7 worm cellular contexts compared by ENCODE assay signal in the genomic region with DNA sequence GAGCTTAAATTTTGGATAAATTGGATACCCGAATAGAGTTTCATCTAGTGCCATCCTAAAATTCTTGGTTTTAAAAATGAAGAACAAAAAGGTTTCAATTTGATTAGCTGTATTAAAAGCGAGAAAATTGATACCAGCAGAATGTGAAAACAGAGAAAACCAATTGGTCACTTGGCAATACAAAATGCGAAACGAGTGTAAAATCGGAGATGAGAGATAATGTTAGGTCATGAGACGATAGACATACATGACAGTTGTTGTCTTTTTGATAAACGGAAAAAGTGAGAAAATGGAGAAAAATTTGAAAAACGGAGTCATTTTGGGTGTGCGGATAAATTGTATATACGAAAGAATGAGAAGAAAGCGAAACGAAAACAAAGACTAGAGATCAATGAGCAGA.
TF ChIP-seq lines count a peak whose summit lies in the region.

Gene sfxn-5, minus strand, starts transcription at position 55 of the 400 bp plus-strand sequence.

TF ChIP-seq in whole organism, L1 larva, 84 proteins besides CTCF, POLR2A, EP300 and RAD21 (continues in another document):
- TF ChIP-seq pag-3 (tag; optimal IDR thresholded peaks at IDR 0.05; lab: Kevin White, UChicago; ENCODE audit: borderline replicate concordance, insufficient read depth) (peak; percentile 34), blmp-1 (tag; optimal IDR thresholded peaks at IDR 0.05; lab: Kevin White, UChicago) (peak; percentile 90), nhr-20 (tag; optimal IDR thresholded peaks at IDR 0.05; lab: Kevin White, UChicago) (peak; percentile 20), unc-130 (tag; optimal IDR thresholded peaks at IDR 0.05; lab: Kevin White, UChicago) (peak; percentile 23), lsy-2 (tag; optimal IDR thresholded peaks at IDR 0.05; lab: Kevin White, UChicago) (peak; percentile 2 to 63), rnt-1 (tag; optimal IDR thresholded peaks at IDR 0.05; lab: Kevin White, UChicago) (peak; percentile 45), elt-2 (tag; optimal IDR thresholded peaks at IDR 0.05; lab: Kevin White, UChicago) (no peak), dpl-1 (GFP tag; optimal IDR thresholded peaks at IDR 0.05; lab: Kevin White, UChicago) (peak in 2 of 3 experiments; percentile 5 to 32), lin-35 (GFP tag; optimal IDR thresholded peaks at IDR 0.05; lab: Kevin White, UChicago) (peak in 1 of 2 experiments; percentile 33), unc-98 (GFP tag; IDR thresholded peaks at IDR 0.05; lab: Robert Waterston, UW) (no peak), ztf-4 (tag; optimal IDR thresholded peaks at IDR 0.05; lab: Kevin White, UChicago) (no peak), dsc-1 (tag; optimal IDR thresholded peaks at IDR 0.05; lab: Kevin White, UChicago) (no peak)

TF ChIP-seq in whole organism, L2 larva, 48 proteins besides CTCF, POLR2A, EP300 and RAD21 (continues in another document):
- TF ChIP-seq C34F6.9 (tag; optimal IDR thresholded peaks at IDR 0.05; lab: Kevin White, UChicago) (peak; percentile 38), F13H6.1 (tag; optimal IDR thresholded peaks at IDR 0.05; lab: Kevin White, UChicago) (peak; percentile 33), fos-1 (tag; optimal IDR thresholded peaks at IDR 0.05; lab: Kevin White, UChicago) (peak; percentile 74), nhr-129 (tag; optimal IDR thresholded peaks at IDR 0.05; lab: Kevin White, UChicago) (peak; percentile 40), skn-1 (tag; optimal IDR thresholded peaks at IDR 0.05; lab: Kevin White, UChicago) (peak; percentile 4), crh-2 (tag; optimal IDR thresholded peaks at IDR 0.05; lab: Kevin White, UChicago) (peak; percentile 10), lsy-2 (tag; optimal IDR thresholded peaks at IDR 0.05; lab: Kevin White, UChicago) (peak in 1 of 2 experiments; percentile 45), nhr-11 (tag; optimal IDR thresholded peaks at IDR 0.05; lab: Kevin White, UChicago) (no peak), ceh-82 (tag; optimal IDR thresholded peaks at IDR 0.05; lab: Kevin White, UChicago) (no peak), mbf-1 (tag; optimal IDR thresholded peaks at IDR 0.05; lab: Kevin White, UChicago) (no peak), blmp-1 (tag; optimal IDR thresholded peaks at IDR 0.05; lab: Kevin White, UChicago; ENCODE audit: insufficient read depth) (peak; percentile 42)

TF ChIP-seq in whole organism, L3 larva, 47 proteins besides CTCF, POLR2A, EP300 and RAD21:
- TF ChIP-seq skn-1 (tag; optimal IDR thresholded peaks at IDR 0.05; lab: Kevin White, UChicago) (no peak), elt-3 (tag; optimal IDR thresholded peaks at IDR 0.05; lab: Kevin White, UChicago) (no peak), elt-2 (tag; optimal IDR thresholded peaks at IDR 0.05; lab: Kevin White, UChicago) (peak; percentile 17), nfya-1 (tag; optimal IDR thresholded peaks at IDR 0.05; lab: Kevin White, UChicago; ENCODE audit: insufficient read depth) (peak; percentile 33)

TF ChIP-seq in whole organism, L4 larva, 104 proteins besides CTCF, POLR2A, EP300 and RAD21 (continues in another document):
- TF ChIP-seq egl-43 (GFP tag; IDR thresholded peaks at IDR 0.05; lab: Robert Waterston, UW), result no peak
- no peak for TF ChIP-seq ZK337.2 (GFP tag; IDR thresholded peaks at IDR 0.05; lab: Robert Waterston, UW)
- TF ChIP-seq dpl-1 (GFP tag; optimal IDR thresholded peaks at IDR 0.05; lab: Kevin White, UChicago), result no peak
- no peak for TF ChIP-seq T26A8.4 (GFP tag; IDR thresholded peaks at IDR 0.05; lab: Robert Waterston, UW)
- TF ChIP-seq F49E8.2 (tag; optimal IDR thresholded peaks at IDR 0.05; lab: Kevin White, UChicago; ENCODE audit: borderline replicate concordance), result no peak
- no peak for TF ChIP-seq nhr-10 (tag; optimal IDR thresholded peaks at IDR 0.05; lab: Kevin White, UChicago)
- peak; percentile 45 for TF ChIP-seq hlh-11 (tag; optimal IDR thresholded peaks at IDR 0.05; lab: Kevin White, UChicago)
- TF ChIP-seq lsy-2 (tag; optimal IDR thresholded peaks at IDR 0.05; lab: Kevin White, UChicago), result peak in 1 of 2 experiments; percentile 42
- peak; percentile 65 for TF ChIP-seq nhr-28 (tag; optimal IDR thresholded peaks at IDR 0.05; lab: Kevin White, UChicago)
- no peak for TF ChIP-seq ztf-7 (tag; optimal IDR thresholded peaks at IDR 0.05; lab: Kevin White, UChicago)
- TF ChIP-seq daf-16 (GFP tag; optimal IDR thresholded peaks at IDR 0.05; lab: Kevin White, UChicago), result no peak
- TF ChIP-seq daf-16 (tag; optimal IDR thresholded peaks at IDR 0.05; lab: Kevin White, UChicago), result peak; percentile 68
- no peak for TF ChIP-seq fos-1 (tag; optimal IDR thresholded peaks at IDR 0.05; lab: Kevin White, UChicago)
- TF ChIP-seq ama-1 (optimal IDR thresholded peaks at IDR 0.05; lab: Kevin White, UChicago), result no peak
- TF ChIP-seq lir-3 (tag; optimal IDR thresholded peaks at IDR 0.05; lab: Kevin White, UChicago), result no peak
- TF ChIP-seq ceh-44 (GFP tag; IDR thresholded peaks at IDR 0.05; lab: Robert Waterston, UW), result no peak

TF ChIP-seq in whole organism, late embryonic, 69 proteins besides CTCF, POLR2A, EP300 and RAD21:
- TF ChIP-seq ceh-18 (tag; optimal IDR thresholded peaks at IDR 0.05; lab: Kevin White, UChicago) (peak; percentile 50), unc-55 (GFP tag; optimal IDR thresholded peaks at IDR 0.05; lab: Kevin White, UChicago) (peak; percentile 35), ceh-45 (GFP tag; IDR thresholded peaks at IDR 0.05; lab: Robert Waterston, UW) (no peak)

TF ChIP-seq in whole organism, mixed stage, embryonic, 35 proteins besides CTCF, POLR2A, EP300 and RAD21:
- TF ChIP-seq unc-120 (tag; optimal IDR thresholded peaks at IDR 0.05; lab: Kevin White, UChicago; ENCODE audit: poor library complexity, severe bottlenecking) (peak; percentile 84), elt-1 (tag; optimal IDR thresholded peaks at IDR 0.05; lab: Kevin White, UChicago; ENCODE audit: borderline replicate concordance, insufficient read depth) (no peak), nhr-12 (tag; optimal IDR thresholded peaks at IDR 0.05; lab: Kevin White, UChicago) (no peak), snpc-4 (tag; optimal IDR thresholded peaks at IDR 0.05; lab: Kevin White, UChicago) (no peak), unc-62 (GFP tag; optimal IDR thresholded peaks at IDR 0.05; lab: Kevin White, UChicago) (peak; percentile 4), hlh-1 (tag; optimal IDR thresholded peaks at IDR 0.05; lab: Kevin White, UChicago) (peak; percentile 91)

TF ChIP-seq in whole organism, young adult, 124 proteins besides CTCF, POLR2A, EP300 and RAD21:
- TF ChIP-seq zim-3 (tag; optimal IDR thresholded peaks at IDR 0.05; lab: Kevin White, UChicago) (no peak), F10E7.11 (tag; optimal IDR thresholded peaks at IDR 0.05; lab: Kevin White, UChicago) (no peak), snpc-3.4 (tag; optimal IDR thresholded peaks at IDR 0.05; lab: Kevin White, UChicago) (no peak), ceh-40 (GFP tag; IDR thresholded peaks at IDR 0.05; lab: Robert Waterston, UW) (no peak), atf-7 (tag; optimal IDR thresholded peaks at IDR 0.05; lab: Kevin White, UChicago) (no peak), nhr-80 (tag; optimal IDR thresholded peaks at IDR 0.05; lab: Kevin White, UChicago) (peak; percentile 49), bed-2 (GFP tag; IDR thresholded peaks at IDR 0.05; lab: Robert Waterston, UW) (no peak), Y53G8AR.9 (GFP tag; conservative IDR thresholded peaks at IDR 0.05; lab: Robert Waterston, UW) (no peak), hmg-1.2 (GFP tag; IDR thresholded peaks at IDR 0.05; lab: Robert Waterston, UW) (peak; percentile 26; the same call in 1 of the 2 replicates)
